Worm (Caenorhabditis elegans) whole organism, midembryonic: ENCODE data around the gene lys-7.

Experiments
- T22C8.4 ChIP-seq: fragments of 200-800 bp; sonication (Bioruptor generic); IDR thresholded peaks from 2 replicates; pipeline ENCODE4 v1.3.6; 2022; ENCODE audit warnings: missing genetic modification characterization, missing compliant biosample characterization
- cog-1 ChIP-seq: sonication (generic microtip); optimal IDR thresholded peaks from 2 replicates; lab custom pipeline; 2016; ENCODE audit warnings: missing genetic modification characterization, missing compliant biosample characterization
- flt-1 ChIP-seq: fragments of 200-800 bp; sonication (Bioruptor generic); IDR thresholded peaks from 2 replicates; pipeline ENCODE4 v1.3.6; 2022; ENCODE audit warnings: missing genetic modification characterization, missing compliant biosample characterization
- klf-2 ChIP-seq: fragments of 200-800 bp; sonication (Bioruptor generic); conservative IDR thresholded peaks from 2 replicates; pipeline ENCODE4 v1.3.6; 2022; ENCODE audit warnings: missing genetic modification reagents, missing genetic modification characterization, missing compliant biosample characterization
- ref-1 ChIP-seq: fragments of 200-800 bp; sonication (Bioruptor generic); conservative IDR thresholded peaks from 2 replicates; pipeline ENCODE4 v1.3.6; 2022; ENCODE audit warnings: missing genetic modification reagents, missing genetic modification characterization, missing compliant biosample characterization
- tab-1 ChIP-seq: fragments of 200-800 bp; sonication (Bioruptor generic); IDR thresholded peaks from 2 replicates; pipeline ENCODE4 v1.3.6; 2022; ENCODE audit warnings: missing genetic modification characterization, missing compliant biosample characterization
- ztf-23 ChIP-seq: fragments of 200-800 bp; sonication (Bioruptor generic); IDR thresholded peaks from 2 replicates; pipeline ENCODE4 v1.3.6; 2022; ENCODE audit warnings: missing genetic modification reagents, missing genetic modification characterization, missing compliant biosample characterization
- ztf-29 ChIP-seq: fragments of 200-800 bp; sonication (Bioruptor generic); IDR thresholded peaks from 2 replicates; pipeline ENCODE4 v1.3.6; 2022; ENCODE audit warnings: missing genetic modification reagents, missing genetic modification characterization, missing compliant biosample characterization

- TF ChIP-seq flt-1 (GFP tag; lab: Robert Waterston, UW) (no peak), T22C8.4 (GFP tag; lab: Robert Waterston, UW) (no peak), ztf-29 (GFP tag; lab: Robert Waterston, UW) (no peak), tab-1 (GFP tag; lab: Robert Waterston, UW) (no peak), klf-2 (no peak), ztf-23 (no peak), cog-1 (tag; lab: Kevin White, UChicago) (no peak), ref-1 (GFP tag; lab: Robert Waterston, UW) (no peak)
Measured at ce11 chrV:3477496-3477895, 4.9 kb downstream of the lys-7 start, which contains the start of gene srbc-31.
